Worm (Caenorhabditis elegans) whole organism, L1 larva: ENCODE results near the gene Y6E2A.7.

Source experiments
- alr-1 ChIP-seq: fragments of 200-800 bp; sonication (Bioruptor generic); optimal IDR thresholded peaks from 2 replicates; lab custom pipeline; 2018; ENCODE audit warnings: borderline replicate concordance, mild to moderate bottlenecking, missing genetic modification characterization, missing compliant biosample characterization
- ama-1 ChIP-seq: fragments of 150-350 bp; optimal IDR thresholded peaks from 2 replicates; lab custom pipeline; 2014
- fkh-10 ChIP-seq: sonication (generic microtip); optimal IDR thresholded peaks from 2 replicates; lab custom pipeline; 2017; ENCODE audit warnings: missing biosample characterization, missing genetic modification reagents, missing genetic modification characterization
- fos-1 ChIP-seq: fragments of 150-350 bp; optimal IDR thresholded peaks from 2 replicates; lab custom pipeline; 2014; ENCODE audit warnings: missing biosample characterization, missing genetic modification characterization
- irx-1 ChIP-seq: sonication (generic microtip); optimal IDR thresholded peaks from 2 replicates; lab custom pipeline; 2016; ENCODE audit warnings: missing genetic modification characterization, missing compliant biosample characterization
- lin-39 ChIP-seq: fragments of 150-350 bp; optimal IDR thresholded peaks from 2 replicates; lab custom pipeline; 2014; ENCODE audit warnings: missing biosample characterization, missing genetic modification reagents, missing genetic modification characterization
- lir-3 ChIP-seq: sonication (generic microtip); optimal IDR thresholded peaks from 2 replicates; lab custom pipeline; 2016; ENCODE audit warnings: mild to moderate bottlenecking, missing genetic modification characterization, moderate library complexity, missing compliant biosample characterization; ENCODE audit not compliant: poor library complexity
- mep-1 ChIP-seq: fragments of 150-350 bp; optimal IDR thresholded peaks from 2 replicates; lab custom pipeline; 2014; ENCODE audit warnings: missing biosample characterization, missing genetic modification characterization
- nhr-20 ChIP-seq: sonication (generic microtip); optimal IDR thresholded peaks from 2 replicates; lab custom pipeline; 2016; ENCODE audit warnings: mild to moderate bottlenecking, missing genetic modification characterization, missing compliant biosample characterization
- nhr-28 ChIP-seq: fragments of 150-350 bp; optimal IDR thresholded peaks from 2 replicates; lab custom pipeline; 2014; ENCODE audit warnings: missing biosample characterization, missing genetic modification characterization
- nhr-77 ChIP-seq: fragments of 150-350 bp; optimal IDR thresholded peaks from 2 replicates; lab custom pipeline; 2014; ENCODE audit warnings: missing biosample characterization, missing genetic modification characterization
- unc-130 ChIP-seq: fragments of 150-350 bp; optimal IDR thresholded peaks from 2 replicates; lab custom pipeline; 2017; ENCODE audit warnings: missing biosample characterization, missing genetic modification characterization, inconsistent platforms
- unc-62 ChIP-seq: fragments of 150-350 bp; optimal IDR thresholded peaks from 2 replicates; lab custom pipeline; 2014; ENCODE audit warnings: missing biosample characterization, missing genetic modification reagents, missing genetic modification characterization

ce11 chrV:15716679-15717078, 3.0 kb upstream of the Y6E2A.7 start, which contains the start of gene Y6E2A.4:
- TF ChIP-seq unc-62 (GFP tag; lab: Kevin White, UChicago) (no peak), fos-1 (no peak), alr-1 (tag; lab: Kevin White, UChicago) (no peak), nhr-77 (tag; lab: Kevin White, UChicago) (no peak), nhr-28 (tag; lab: Kevin White, UChicago) (no peak), fkh-10 (GFP tag; lab: Kevin White, UChicago) (no peak), nhr-20 (no peak), lir-3 (tag; lab: Kevin White, UChicago) (no peak), ama-1 (lab: Kevin White, UChicago) (no peak), unc-130 (tag; lab: Kevin White, UChicago) (no peak), lin-39 (tag; lab: Kevin White, UChicago) (no peak), mep-1 (tag; lab: Kevin White, UChicago) (no peak), irx-1 (tag; lab: Kevin White, UChicago) (no peak)
